Worm (Caenorhabditis elegans) whole organism, young adult: ENCODE measurements around the gene F01G10.9.

Experiments used
- C17E4.6 ChIP-seq: fragments of 200-800 bp; sonication (Bioruptor generic); IDR thresholded peaks from 2 replicates; pipeline ENCODE4 v1.3.6; 2022; ENCODE audit warnings: missing genetic modification reagents, missing genetic modification characterization, missing compliant biosample characterization
- F57C9.4 ChIP-seq: sonication (generic microtip); optimal IDR thresholded peaks from 2 replicates; lab custom pipeline; 2017; ENCODE audit warnings: mild to moderate bottlenecking, missing genetic modification characterization, missing compliant biosample characterization
- akir-1 ChIP-seq: fragments of 200-800 bp; sonication (Bioruptor generic); optimal IDR thresholded peaks from 2 replicates; lab custom pipeline; 2018; ENCODE audit warnings: mild to moderate bottlenecking, missing genetic modification characterization, moderate library complexity, missing compliant biosample characterization
- ama-1 ChIP-seq, 3 experiments: fragments of 150-350 bp in 1 of 3; sonication (generic microtip) in 2 of 3; optimal IDR thresholded peaks; 2 replicates each; lab custom pipeline; 2014 to 2018; ENCODE audit warnings: missing biosample characterization in 2 of 3, missing genetic modification characterization in 2 of 3, missing genetic modification reagents in 2 of 3
- lsy-27 ChIP-seq: sonication (generic microtip); optimal IDR thresholded peaks from 2 replicates; lab custom pipeline; 2017; ENCODE audit warnings: missing genetic modification characterization, mild to moderate bottlenecking, missing compliant biosample characterization, antibody characterized with exemption, missing genotype, borderline replicate concordance; ENCODE audit not compliant: insufficient read depth
- mel-28 ChIP-seq: sonication (generic microtip); optimal IDR thresholded peaks from 2 replicates; lab custom pipeline; 2016; ENCODE audit warnings: borderline replicate concordance, mild to moderate bottlenecking, missing genetic modification characterization, missing compliant biosample characterization
- mes-4 ChIP-seq: sonication (generic microtip); optimal IDR thresholded peaks from 2 replicates; lab custom pipeline; 2016; ENCODE audit warnings: missing genotype, missing genetic modification characterization, missing compliant biosample characterization
- nfya-1 ChIP-seq: sonication (generic microtip); optimal IDR thresholded peaks from 2 replicates; lab custom pipeline; 2017; ENCODE audit warnings: antibody characterized with exemption, missing compliant biosample characterization, missing genetic modification characterization, borderline replicate concordance; ENCODE audit not compliant: insufficient read depth
- nhr-27 ChIP-seq: fragments of 200-800 bp; sonication (Bioruptor generic); optimal IDR thresholded peaks from 2 replicates; lab custom pipeline; 2018; ENCODE audit warnings: mild to moderate bottlenecking, missing genetic modification characterization, moderate library complexity, missing compliant biosample characterization
- nhr-80 ChIP-seq: sonication (generic microtip); optimal IDR thresholded peaks from 2 replicates; lab custom pipeline; 2016; ENCODE audit warnings: missing genetic modification characterization, missing compliant biosample characterization
- snpc-3.4 ChIP-seq: sonication (generic microtip); optimal IDR thresholded peaks from 2 replicates; lab custom pipeline; 2017; ENCODE audit warnings: missing genetic modification characterization, mild to moderate bottlenecking, missing compliant biosample characterization, antibody characterized with exemption, moderate library complexity, missing genotype, missing genetic modification reagents
- tbp1 ChIP-seq: fragments of 200-800 bp; sonication (Bioruptor generic); optimal IDR thresholded peaks from 2 replicates; lab custom pipeline; 2018; ENCODE audit warnings: mild to moderate bottlenecking, missing genetic modification characterization, missing compliant biosample characterization
- unc-62 ChIP-seq: fragments of 150-350 bp; optimal IDR thresholded peaks from 2 replicates; lab custom pipeline; 2014; ENCODE audit warnings: missing biosample characterization, missing genetic modification reagents, missing genetic modification characterization

DNA sequence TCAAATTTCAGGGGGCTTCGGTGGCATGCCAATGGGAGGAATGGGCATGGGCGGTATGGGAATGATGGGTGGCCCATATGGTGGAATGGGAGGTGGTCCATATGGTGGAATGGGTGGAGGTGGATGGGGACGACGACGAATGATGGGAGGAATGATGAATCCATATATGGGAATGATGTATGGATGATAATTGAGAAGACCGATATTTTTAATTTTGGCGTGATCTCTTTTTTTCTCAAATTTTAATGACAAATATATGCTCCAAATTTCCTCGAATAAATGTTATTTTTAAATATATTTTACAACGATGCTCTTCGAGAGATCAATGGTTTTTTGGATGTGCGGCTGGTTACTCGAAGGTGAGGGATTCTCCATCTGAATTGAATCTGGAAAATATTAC is 18.3 kb upstream of the F01G10.9 start, which contains the start of gene Y43C5A.4:
- TF ChIP-seq nfya-1 (tag; lab: Kevin White, UChicago) (no peak), unc-62 (GFP tag; lab: Kevin White, UChicago) (no peak), ama-1 (optimal IDR thresholded peaks at IDR 0.05; lab: Kevin White, UChicago) (no peak), ama-1 (GFP tag; optimal IDR thresholded peaks at IDR 0.05; lab: Kevin White, UChicago) (no peak), nhr-80 (tag; lab: Kevin White, UChicago) (no peak), akir-1 (no peak), tbp1 (GFP tag; lab: Kevin White, UChicago) (no peak), snpc-3.4 (tag; lab: Kevin White, UChicago) (no peak), F57C9.4 (no peak), mel-28 (tag; lab: Kevin White, UChicago) (no peak), nhr-27 (tag; lab: Kevin White, UChicago) (no peak), C17E4.6 (GFP tag; lab: Robert Waterston, UW) (no peak), lsy-27 (tag; lab: Kevin White, UChicago) (no peak), mes-4 (tag; lab: Kevin White, UChicago) (no peak)
